Worm (Caenorhabditis elegans): Measurements from ENCODE around the gene msp-64.

msp-64 gene

DNA sequence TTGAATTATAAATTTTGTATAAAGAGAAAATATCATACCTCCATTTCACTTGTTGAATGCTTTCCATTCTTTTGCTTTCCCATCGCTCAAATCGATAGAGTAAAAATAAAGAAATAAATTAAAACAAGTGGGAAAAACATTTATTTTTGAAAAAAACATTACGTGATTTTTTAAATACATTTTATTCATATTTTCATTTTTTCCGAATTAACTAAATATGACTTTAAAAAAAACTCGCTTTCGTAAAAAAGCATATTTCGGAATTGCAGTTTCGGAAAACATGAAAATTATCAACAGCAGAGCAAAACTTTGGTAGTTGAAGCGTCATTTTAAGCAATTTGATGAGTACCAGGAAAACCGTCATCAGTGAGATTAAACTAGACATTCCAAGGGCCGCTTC lies 10.6 kb downstream of the msp-64 start, which contains the start of gene K05F1.8:
TSS of gene K05F1.8 (minus strand) at position 101 of the 400 bp plus-strand sequence.
- TF ChIP-seq him-1 (tag; optimal IDR thresholded peaks at IDR 0.05) (no peak), dao-5 (tag; optimal IDR thresholded peaks at IDR 0.05) (no peak), W03F9.2 (tag; optimal IDR thresholded peaks at IDR 0.05) (no peak)

DNA sequence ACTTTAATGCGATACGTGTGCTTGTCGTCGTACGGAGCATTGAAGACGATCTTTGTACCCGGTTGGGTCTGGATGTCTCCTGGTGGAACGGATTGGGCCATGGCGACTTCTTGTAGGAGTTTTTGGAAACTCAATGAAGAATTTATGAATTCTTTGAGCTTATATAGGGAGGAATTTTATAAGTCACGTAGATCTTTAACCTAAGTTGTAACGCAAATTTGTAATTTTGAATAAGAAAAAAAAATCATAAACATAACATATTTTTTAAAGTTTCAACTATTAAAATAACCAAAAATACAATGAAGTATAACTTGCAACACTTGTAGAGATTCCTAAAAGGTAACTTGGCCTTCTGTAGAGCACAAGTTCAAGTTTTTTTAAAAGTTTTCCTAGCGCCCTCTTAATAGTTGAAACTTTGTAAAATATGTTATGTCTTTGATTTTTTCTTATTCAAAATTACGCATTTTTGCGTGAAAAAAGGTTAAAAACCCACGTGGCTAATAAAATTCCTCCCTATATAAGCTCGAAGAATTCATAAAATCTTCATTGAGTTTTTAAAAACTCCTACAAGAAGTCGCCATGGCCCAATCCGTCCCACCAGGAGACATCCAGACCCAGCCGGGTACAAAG lies 12.7 kb downstream of the msp-64 start, which contains the start of the genes msp-63 and msp-142:
TSS of gene msp-63 (minus strand) at position 101 of the 630 bp plus-strand sequence.
TSS of gene msp-142 (plus strand) at position 580 of the 630 bp plus-strand sequence.
- TF ChIP-seq W03F9.2 (tag; optimal IDR thresholded peaks at IDR 0.05) (no peak), him-1 (tag; optimal IDR thresholded peaks at IDR 0.05) (no peak), dao-5 (tag; optimal IDR thresholded peaks at IDR 0.05) (no peak)

DNA sequence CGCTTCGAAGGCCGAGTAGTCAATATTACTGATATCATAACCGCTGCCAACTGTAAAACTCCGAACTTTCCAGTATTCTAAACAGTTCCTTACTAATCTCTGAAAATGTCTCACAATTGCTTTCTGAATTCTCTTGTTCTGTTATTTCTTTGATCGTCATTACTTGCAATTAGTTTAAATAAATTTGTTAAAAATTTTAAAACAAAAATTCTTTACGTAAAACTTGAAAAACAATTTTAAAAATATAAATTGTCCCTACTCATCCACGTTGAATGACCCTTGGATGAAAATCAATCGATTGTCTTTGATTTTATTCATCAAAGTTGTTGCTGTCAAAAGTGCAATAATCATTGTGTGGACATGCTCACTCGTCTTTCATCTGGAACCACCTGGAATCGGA lies 15.9 kb downstream of the msp-64 start, which contains the start of gene acdh-8:
TSS of gene acdh-8 (plus strand) at position 301 of the 400 bp plus-strand sequence.
- TF ChIP-seq dao-5 (tag; optimal IDR thresholded peaks at IDR 0.05) (no peak), him-1 (tag; optimal IDR thresholded peaks at IDR 0.05) (no peak), W03F9.2 (tag; optimal IDR thresholded peaks at IDR 0.05) (no peak)

ce11 chrII:5792490-5792889 lies 17.6 kb downstream of the msp-64 start, which contains the start of gene K05F1.14:
TSS of gene K05F1.14 (minus strand) at chrII:5792590.
- TF ChIP-seq dao-5 (tag; optimal IDR thresholded peaks at IDR 0.05) (no peak), W03F9.2 (tag; optimal IDR thresholded peaks at IDR 0.05) (no peak), him-1 (tag; optimal IDR thresholded peaks at IDR 0.05) (no peak)

DNA sequence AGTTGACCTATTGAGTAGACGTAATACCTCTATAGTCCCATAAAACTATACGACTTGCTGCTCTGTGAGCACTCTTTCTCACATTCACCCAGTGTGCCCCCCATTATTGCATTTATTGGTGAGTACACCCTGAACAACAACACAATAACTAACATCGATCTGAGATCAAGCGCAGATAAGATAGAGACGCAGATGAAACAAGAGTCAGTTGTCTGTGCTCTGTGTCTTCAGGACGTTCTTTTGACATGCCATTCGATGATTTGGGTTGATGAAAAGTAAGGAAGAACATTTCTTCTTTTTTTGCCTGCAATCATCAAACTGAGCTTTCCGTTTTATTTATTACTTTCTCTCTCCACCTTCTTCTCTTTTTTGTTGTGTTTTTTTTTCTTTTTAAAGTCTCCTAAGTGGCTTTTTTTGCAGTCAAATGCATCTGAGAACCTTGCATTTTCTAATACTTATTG lies 19.8 kb downstream of the msp-64 start, which contains the start of gene lect-2:
TSS of gene lect-2 (plus strand) at position 411 of the 461 bp plus-strand sequence.
- no peak for TF ChIP-seq dao-5 (tag; optimal IDR thresholded peaks at IDR 0.05)
- no peak for TF ChIP-seq W03F9.2 (tag; optimal IDR thresholded peaks at IDR 0.05)
- TF ChIP-seq him-1 (tag; optimal IDR thresholded peaks at IDR 0.05) = no peak

- TF ChIP-seq dao-5 (tag; optimal IDR thresholded peaks at IDR 0.05) (no peak), W03F9.2 (tag; optimal IDR thresholded peaks at IDR 0.05) (no peak), him-1 (tag; optimal IDR thresholded peaks at IDR 0.05) (no peak)
Measured at ce11 chrII:5788815-5789214, 21.3 kb downstream of the msp-64 start, which contains the start of gene K05F1.13. TSS of gene K05F1.13 (plus strand) at chrII:5789115.

- TF ChIP-seq dao-5 (tag; optimal IDR thresholded peaks at IDR 0.05) = no peak
- TF ChIP-seq him-1 (tag; optimal IDR thresholded peaks at IDR 0.05) = no peak
- no peak for TF ChIP-seq W03F9.2 (tag; optimal IDR thresholded peaks at IDR 0.05)
Measured at ce11 chrII:5785504-5785903, 24.6 kb downstream of the msp-64 start.

- TF ChIP-seq W03F9.2 (tag; optimal IDR thresholded peaks at IDR 0.05) (peak; percentile 67), him-1 (tag; optimal IDR thresholded peaks at IDR 0.05) (peak; percentile 34), dao-5 (tag; optimal IDR thresholded peaks at IDR 0.05) (peak; percentile 47)
Measured at ce11 chrII:5781935-5782921, 27.9 kb downstream of the msp-64 start, which contains the start of gene K05F1.6. TSS of gene K05F1.6 (plus strand) at chrII:5782520.

ce11 chrII:5779866-5780265 lies 30.3 kb downstream of the msp-64 start:
- TF ChIP-seq dao-5 (tag; optimal IDR thresholded peaks at IDR 0.05) (no peak), W03F9.2 (tag; optimal IDR thresholded peaks at IDR 0.05) (no peak), him-1 (tag; optimal IDR thresholded peaks at IDR 0.05) (peak; percentile 75)

ce11 chrII:5777372-5777771 lies 32.8 kb downstream of the msp-64 start:
- TF ChIP-seq W03F9.2 (tag; optimal IDR thresholded peaks at IDR 0.05) (no peak), dao-5 (tag; optimal IDR thresholded peaks at IDR 0.05) (no peak), him-1 (tag; optimal IDR thresholded peaks at IDR 0.05) (no peak)

DNA sequence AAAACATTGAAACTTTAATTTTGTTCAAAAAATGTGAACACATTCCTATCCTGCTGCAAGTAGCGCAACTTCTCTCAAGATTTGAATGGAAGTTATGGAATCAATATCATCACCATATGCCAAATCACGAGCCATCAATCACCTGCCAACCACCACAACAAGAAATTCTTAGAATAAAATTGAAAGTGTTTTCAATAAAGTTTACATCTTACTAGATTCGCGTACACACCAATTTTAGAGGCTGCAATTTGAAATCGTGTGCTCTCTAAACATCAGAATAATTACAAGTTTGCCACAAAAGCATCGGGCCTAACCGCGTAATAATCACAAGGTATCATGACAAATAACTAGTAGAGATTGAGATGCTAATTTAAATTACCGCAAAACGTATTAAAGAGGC lies 35.3 kb downstream of the msp-64 start:
- TF ChIP-seq W03F9.2 (tag; optimal IDR thresholded peaks at IDR 0.05) (no peak), him-1 (tag; optimal IDR thresholded peaks at IDR 0.05) (no peak), dao-5 (tag; optimal IDR thresholded peaks at IDR 0.05) (no peak)

DNA sequence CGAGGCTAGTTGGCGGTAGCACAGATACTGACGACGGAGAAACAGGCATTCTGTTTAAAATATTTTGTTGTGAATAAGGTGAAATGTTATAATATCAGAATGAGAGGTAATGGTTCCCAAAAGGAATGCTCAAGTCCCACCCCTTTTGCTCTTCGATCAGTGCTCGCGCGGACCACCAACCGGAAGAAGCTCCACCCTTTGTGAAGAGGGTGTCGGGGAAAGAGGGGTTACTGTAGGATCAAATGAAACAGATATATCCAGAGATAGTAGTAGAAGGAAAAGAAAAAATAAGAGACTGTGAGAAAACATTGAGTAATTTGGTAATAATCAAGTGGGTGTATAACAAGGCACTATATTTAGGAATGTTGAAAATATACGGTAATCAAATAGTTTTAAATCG lies 36.0 kb downstream of the msp-64 start, which contains the start of the genes dmd-5 and F10C1.1:
TSS of gene dmd-5 (minus strand) at position 101 of the 400 bp plus-strand sequence.
TSS of gene F10C1.1 (plus strand) at position 110 of the 400 bp plus-strand sequence.
- no peak for TF ChIP-seq dao-5 (tag; optimal IDR thresholded peaks at IDR 0.05)
- no peak for TF ChIP-seq W03F9.2 (tag; optimal IDR thresholded peaks at IDR 0.05)
- no peak for TF ChIP-seq him-1 (tag; optimal IDR thresholded peaks at IDR 0.05)

ce11 chrII:5772547-5773142 lies 37.5 kb downstream of the msp-64 start:
- TF ChIP-seq him-1 (tag; optimal IDR thresholded peaks at IDR 0.05) (peak; percentile 28), W03F9.2 (tag; optimal IDR thresholded peaks at IDR 0.05) (no peak)

Measured in whole organism, L4/young adult.